Worm (Caenorhabditis elegans): ENCODE measurements around the gene lurp-3.

DNA sequence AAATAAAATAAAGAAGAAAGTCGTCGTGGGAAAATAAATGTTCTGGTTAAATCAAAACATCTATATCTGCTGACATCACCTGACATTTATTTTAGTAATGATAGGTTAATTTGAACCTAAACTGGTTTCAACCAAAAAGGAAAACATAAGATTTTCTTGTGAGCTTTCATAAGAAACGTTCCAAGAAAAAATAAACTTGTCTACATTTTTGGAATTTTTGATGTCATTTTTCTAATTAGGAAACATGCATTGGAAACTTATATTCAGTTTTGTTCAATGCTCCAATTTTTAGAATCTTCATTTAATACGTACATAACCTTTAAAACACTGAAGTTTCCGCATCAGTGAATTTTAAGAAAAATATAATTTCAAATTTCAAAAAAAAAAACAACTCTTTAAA lies 30.2 kb downstream of the lurp-3 start:
- no peak for TF ChIP-seq him-1 (tag; optimal IDR thresholded peaks at IDR 0.05)
- TF ChIP-seq sptf-2 (GFP tag; optimal IDR thresholded peaks at IDR 0.05): no peak
- no peak for TF ChIP-seq dpl-1 (GFP tag; optimal IDR thresholded peaks at IDR 0.05)
- TF ChIP-seq F49E8.2 (tag; optimal IDR thresholded peaks at IDR 0.05; ENCODE audit: insufficient read depth): no peak
- no peak for TF ChIP-seq hlh-26 (GFP tag; conservative IDR thresholded peaks at IDR 0.05)
- no peak for TF ChIP-seq lsy-27 (tag; optimal IDR thresholded peaks at IDR 0.05; ENCODE audit: borderline replicate concordance, insufficient read depth)
- no peak for TF ChIP-seq ekl-4 (GFP tag; IDR thresholded peaks at IDR 0.05)
- no peak for TF ChIP-seq F37B4.10 (GFP tag; IDR thresholded peaks at IDR 0.05)
- no peak for TF ChIP-seq ama-1 (optimal IDR thresholded peaks at IDR 0.05)
- TF ChIP-seq ama-1 (GFP tag; optimal IDR thresholded peaks at IDR 0.05): no peak
- no peak for TF ChIP-seq efl-1 (GFP tag; optimal IDR thresholded peaks at IDR 0.05)
- no peak for TF ChIP-seq unc-62 (GFP tag; optimal IDR thresholded peaks at IDR 0.05)
